Fruit fly (Drosophila melanogaster): Measurements from ENCODE around the gene CG17292.

Gene CG17292

dm6 chr2L:8370364-8371326 is at the start of gene CG17292 (continued):
- TF ChIP-seq Hr78 (GFP tag; optimal IDR thresholded peaks at IDR 0.05) = peak in 1 of 2 experiments; percentile 73
- TF ChIP-seq Sry-δ (GFP tag; optimal IDR thresholded peaks at IDR 0.05) = peak; percentile 80
- TF ChIP-seq ind (GFP tag; optimal IDR thresholded peaks at IDR 0.05) = no peak
- no peak for TF ChIP-seq croc (GFP tag; conservative IDR thresholded peaks at IDR 0.05)
- TF ChIP-seq CG10565 (GFP tag; optimal IDR thresholded peaks at IDR 0.05) = no peak
- no peak for TF ChIP-seq Neu2 (GFP tag; optimal IDR thresholded peaks at IDR 0.05; ENCODE audit: borderline replicate concordance)
- TF ChIP-seq dmrt99B (tag; optimal IDR thresholded peaks at IDR 0.05) = peak; percentile 40
- TF ChIP-seq CG12744 (GFP tag; optimal IDR thresholded peaks at IDR 0.05) = no peak
- TF ChIP-seq Dbx (GFP tag; IDR thresholded peaks at IDR 0.05) = peak; percentile 82; the same call in 2 of the 3 replicates
- TF ChIP-seq sr (GFP tag; IDR thresholded peaks at IDR 0.05) = peak; percentile 61; the same call in 2 of the 3 replicates
- TF ChIP-seq H15 (GFP tag; IDR thresholded peaks at IDR 0.05) = peak; percentile 35; the same call in 1 of the 3 replicates
- peak; percentile 32 for TF ChIP-seq Blimp-1 (GFP tag; optimal IDR thresholded peaks at IDR 0.05)
- TF ChIP-seq D19A (tag; optimal IDR thresholded peaks at IDR 0.05) = peak; percentile 22
- peak; percentile 17 for TF ChIP-seq maf-S (GFP tag; optimal IDR thresholded peaks at IDR 0.05)
- TF ChIP-seq HLH4C (GFP tag; IDR thresholded peaks at IDR 0.05; ENCODE audit: partially characterized antibody) = peak; percentile 89
- no peak for TF ChIP-seq CG15696 (tag; optimal IDR thresholded peaks at IDR 0.05)
- no peak for TF ChIP-seq hkb (optimal IDR thresholded peaks at IDR 0.05)
- TF ChIP-seq hkb (GFP tag; IDR thresholded peaks at IDR 0.05) = peak; percentile 85
- TF ChIP-seq CG1024 (GFP tag; IDR thresholded peaks at IDR 0.05) = peak; percentile 67
- peak; percentile 37 for TF ChIP-seq sisA (GFP tag; IDR thresholded peaks at IDR 0.05)
- no peak for TF ChIP-seq gcm2 (GFP tag; optimal IDR thresholded peaks at IDR 0.05)
- TF ChIP-seq cato (GFP tag; optimal IDR thresholded peaks at IDR 0.05; ENCODE audit: borderline replicate concordance) = no peak
- peak; percentile 79 for TF ChIP-seq CG34376 (GFP tag; optimal IDR thresholded peaks at IDR 0.05)
- TF ChIP-seq Bgb (GFP tag; IDR thresholded peaks at IDR 0.05; ENCODE audit: partially characterized antibody) = peak; percentile 94
- peak; percentile 36 for TF ChIP-seq CG10147 (GFP tag; optimal IDR thresholded peaks at IDR 0.05)
- TF ChIP-seq CG7786 (GFP tag; optimal IDR thresholded peaks at IDR 0.05) = no peak
- TF ChIP-seq CG13424 (tag; optimal IDR thresholded peaks at IDR 0.05) = peak; percentile 61
- TF ChIP-seq CG6254 (GFP tag; optimal IDR thresholded peaks at IDR 0.05) = peak; percentile 10
- TF ChIP-seq Asciz (GFP tag; optimal IDR thresholded peaks at IDR 0.05) = peak; percentile 23
- peak; percentile 90 for TF ChIP-seq CG6791 (GFP tag; IDR thresholded peaks at IDR 0.05; ENCODE audit: partially characterized antibody)
- peak; percentile 43 for TF ChIP-seq CG2875 (GFP tag; optimal IDR thresholded peaks at IDR 0.05)
- TF ChIP-seq seq (GFP tag; IDR thresholded peaks at IDR 0.05) = peak; percentile 43; the same call in 1 of the 2 replicates
- TF ChIP-seq Taf1 (GFP tag; IDR thresholded peaks at IDR 0.05) = 0 out of 2 replicates have a peak, but pooled peaks have one; percentile 10
- TF ChIP-seq HHEX (GFP tag; optimal IDR thresholded peaks at IDR 0.05) = peak; percentile 58
- TF ChIP-seq eve (GFP tag; optimal IDR thresholded peaks at IDR 0.05) = no peak
- no peak for TF ChIP-seq gt (GFP tag; IDR thresholded peaks at IDR 0.05)
- 0 out of 2 replicates have a peak, but pooled peaks have one; percentile 13 for TF ChIP-seq CG31224 (GFP tag; IDR thresholded peaks at IDR 0.05)
- peak; percentile 76; the same call in 2 of the 3 replicates for TF ChIP-seq so (GFP tag; IDR thresholded peaks at IDR 0.05)
- peak; percentile 97 for TF ChIP-seq sd (tag; optimal IDR thresholded peaks at IDR 0.05)
- TF ChIP-seq amos (GFP tag; IDR thresholded peaks at IDR 0.05; ENCODE audit: partially characterized antibody) = peak; percentile 94
- no peak for TF ChIP-seq yki (optimal IDR thresholded peaks at IDR 0.05)
- no peak for TF ChIP-seq dmrt11E (tag; optimal IDR thresholded peaks at IDR 0.05)
- TF ChIP-seq bowl (GFP tag; IDR thresholded peaks at IDR 0.05) = peak; percentile 59; the same call in 1 of the 2 replicates
- TF ChIP-seq CG10543 (GFP tag; optimal IDR thresholded peaks at IDR 0.05) = peak; percentile 93
- TF ChIP-seq CG34224 (GFP tag; IDR thresholded peaks at IDR 0.05; ENCODE audit: partially characterized antibody) = peak; percentile 88
- TF ChIP-seq cg (GFP tag; optimal IDR thresholded peaks at IDR 0.05) = peak; percentile 51
- peak; percentile 3 for TF ChIP-seq Ssrp (tag; optimal IDR thresholded peaks at IDR 0.05)
